Worm (Caenorhabditis elegans) whole organism, midembryonic: ENCODE data around the gene rab-37.

Experiments
- T22C8.4 ChIP-seq: fragments of 200-800 bp; sonication (Bioruptor generic); IDR thresholded peaks from 2 replicates; pipeline ENCODE4 v1.3.6; 2022; ENCODE audit warnings: missing genetic modification characterization, missing compliant biosample characterization
- flt-1 ChIP-seq: fragments of 200-800 bp; sonication (Bioruptor generic); IDR thresholded peaks from 2 replicates; pipeline ENCODE4 v1.3.6; 2022; ENCODE audit warnings: missing genetic modification characterization, missing compliant biosample characterization
- klf-2 ChIP-seq: fragments of 200-800 bp; sonication (Bioruptor generic); conservative IDR thresholded peaks from 2 replicates; pipeline ENCODE4 v1.3.6; 2022; ENCODE audit warnings: missing genetic modification reagents, missing genetic modification characterization, missing compliant biosample characterization

- TF ChIP-seq flt-1 (GFP tag; lab: Robert Waterston, UW) (no peak), klf-2 (GFP tag; lab: Robert Waterston, UW) (no peak), T22C8.4 (GFP tag; lab: Robert Waterston, UW) (no peak)
Measured at ce11 chrX:4246237-4246697, 10.6 kb upstream of the rab-37 start.
